Worm (Caenorhabditis elegans): ENCODE measurements around the gene F35D11.3.

F35D11.3 gene

DNA sequence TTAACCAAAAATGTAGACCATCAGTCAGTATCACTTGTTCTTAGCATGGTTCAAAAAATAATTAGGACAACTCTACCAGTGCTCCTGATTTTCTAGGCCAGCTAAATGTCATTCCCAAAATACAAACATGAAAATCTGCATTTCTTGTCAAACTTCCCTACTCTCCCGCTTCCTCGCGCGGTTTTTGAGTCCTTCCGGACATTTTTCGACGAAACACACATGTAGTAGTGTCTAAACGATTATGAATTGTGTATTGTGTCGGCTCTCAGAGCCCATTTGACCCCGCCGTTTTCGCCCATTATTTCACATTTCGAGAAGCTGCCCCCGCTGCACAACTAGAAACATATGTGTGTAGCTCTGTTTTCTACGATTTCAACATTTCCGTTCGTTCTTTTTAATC lies 18.4 kb downstream of the F35D11.3 start, which contains the start of gene F35D11.1:
Gene F35D11.1 (plus strand): TSS at position 301 of the 400 bp plus-strand sequence.
- TF ChIP-seq tag-97 (GFP tag; IDR thresholded peaks at IDR 0.05) (no peak), dve-1 (tag; optimal IDR thresholded peaks at IDR 0.05; ENCODE audit: insufficient read depth) (no peak), nhr-42 (GFP tag; IDR thresholded peaks at IDR 0.05) (no peak)

DNA sequence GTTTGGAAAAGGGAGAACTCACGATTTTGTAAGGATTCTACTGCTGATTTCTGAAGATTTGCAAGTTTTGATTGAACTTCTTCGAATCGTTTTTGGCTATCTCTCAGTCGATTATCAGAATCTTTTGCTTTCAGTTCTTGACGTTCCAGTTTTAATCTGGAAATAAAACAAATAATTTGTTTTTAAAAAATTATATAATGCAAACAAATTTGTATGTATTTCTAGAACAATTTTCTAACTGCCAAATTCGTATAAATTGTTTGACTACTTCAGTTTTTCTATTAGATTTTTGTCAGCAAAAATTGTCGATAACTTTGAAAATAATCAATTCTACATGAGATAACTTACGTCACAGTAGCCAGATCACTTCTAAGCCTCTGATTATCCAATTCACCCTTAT lies 23.3 kb downstream of the F35D11.3 start:
- TF ChIP-seq nhr-42 (GFP tag; IDR thresholded peaks at IDR 0.05) (no peak), unc-62 (GFP tag; optimal IDR thresholded peaks at IDR 0.05 in 1 of 2) (peak in 1 of 2 experiments; percentile 90), unc-62 (tag; optimal IDR thresholded peaks at IDR 0.05) (no peak), nhr-25 (tag; optimal IDR thresholded peaks at IDR 0.05; ENCODE audit: borderline replicate concordance, insufficient read depth) (no peak)

DNA sequence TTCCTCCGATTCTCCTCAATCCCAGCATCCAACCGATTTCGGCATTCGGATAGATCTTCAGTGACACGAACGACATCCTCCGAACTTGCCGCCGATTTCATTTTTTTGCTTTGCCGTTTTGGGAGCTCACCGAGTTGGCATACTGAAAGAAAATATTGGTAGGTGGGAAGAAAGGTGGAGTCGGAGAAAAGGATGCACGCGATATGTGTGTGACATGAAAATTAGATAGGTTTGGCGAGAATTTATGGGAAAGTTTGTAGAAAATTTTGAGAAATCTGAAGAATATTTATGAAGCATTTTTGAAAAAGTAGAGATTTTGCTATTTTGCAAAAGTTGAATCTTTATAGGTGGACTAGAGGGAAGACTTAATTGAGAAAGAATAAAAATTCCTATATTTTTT lies 30.1 kb downstream of the F35D11.3 start, which contains the start of gene che-10:
Gene che-10 (minus strand): TSS at position 101 of the 400 bp plus-strand sequence.
- TF ChIP-seq lim-7 (GFP tag; IDR thresholded peaks at IDR 0.05) = no peak

DNA sequence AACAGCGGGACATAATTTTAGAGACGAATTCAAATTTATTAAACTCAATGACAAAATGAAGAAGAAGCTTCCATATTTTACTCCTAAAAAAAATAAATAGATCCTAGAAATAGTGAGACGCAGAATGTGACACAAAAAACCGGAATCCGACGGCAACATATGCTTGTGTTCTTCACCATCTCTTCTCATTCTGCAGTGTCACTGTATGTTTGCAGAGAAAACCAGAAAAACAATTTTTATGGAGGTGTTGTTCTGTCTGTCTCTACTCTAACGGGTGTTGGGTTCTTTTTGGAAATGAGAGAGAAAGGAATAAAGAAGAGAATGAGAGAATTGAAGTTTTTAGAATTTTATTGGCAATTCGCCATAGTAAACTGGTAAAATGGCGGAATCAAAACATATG lies 30.7 kb downstream of the F35D11.3 start:
- peak; percentile 15 for TF ChIP-seq aha-1 (tag)
- TF ChIP-seq egl-27 (tag; optimal IDR thresholded peaks at IDR 0.05) = no peak
- no peak for TF ChIP-seq daf-16 (GFP tag; optimal IDR thresholded peaks at IDR 0.05)
- peak; percentile 74 for TF ChIP-seq daf-16 (tag; optimal IDR thresholded peaks at IDR 0.05)
- TF ChIP-seq nhr-28 (tag; optimal IDR thresholded peaks at IDR 0.05) = peak; percentile 49

DNA sequence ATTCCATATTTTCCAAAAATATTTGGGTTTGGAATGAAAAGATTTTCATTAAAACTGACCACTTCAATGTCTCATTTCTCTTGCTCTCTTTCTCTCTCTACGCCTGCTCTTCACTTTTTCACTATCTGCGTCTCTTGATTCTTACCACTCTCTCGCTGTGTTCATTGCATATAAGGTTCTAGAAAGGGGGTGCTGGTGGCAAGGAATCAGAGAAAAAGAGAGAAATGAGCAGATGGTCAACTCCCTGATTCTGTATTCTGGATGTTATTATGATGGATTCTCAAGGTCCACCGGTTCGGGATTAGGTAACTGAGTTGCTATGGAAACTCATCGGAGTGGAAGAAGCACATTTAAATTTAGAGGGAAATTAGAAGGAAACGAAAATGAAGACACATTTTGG lies 32.6 kb downstream of the F35D11.3 start:
- TF ChIP-seq aha-1 (tag) (no peak), nhr-11 (tag; optimal IDR thresholded peaks at IDR 0.05) (no peak)

DNA sequence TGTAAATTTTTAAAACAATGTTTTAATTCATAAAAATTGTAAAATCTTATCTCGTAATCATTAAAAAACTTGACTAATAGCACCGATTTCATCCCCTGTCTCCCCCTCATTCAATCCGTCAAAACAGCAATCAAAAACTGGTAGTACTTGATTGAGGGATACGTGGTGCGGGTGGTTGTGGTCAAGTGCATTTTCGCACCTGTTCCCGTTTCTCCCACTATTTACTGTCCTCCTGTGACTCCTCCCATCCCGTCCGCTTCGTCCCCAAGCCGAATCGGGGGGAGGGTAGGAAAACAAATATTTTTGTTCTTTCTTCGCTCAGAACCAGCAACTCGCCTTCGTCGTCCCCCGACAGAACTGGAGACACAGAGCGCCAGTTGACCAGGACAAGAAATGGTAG lies 40.6 kb downstream of the F35D11.3 start, which contains the start of gene lgc-27:
Gene lgc-27 (plus strand): TSS at position 301 of the 400 bp plus-strand sequence.
- TF ChIP-seq nhr-6 (tag; optimal IDR thresholded peaks at IDR 0.05) (no peak), ctbp-1 (GFP tag; IDR thresholded peaks at IDR 0.05) (no peak), lin-13 (GFP tag; optimal IDR thresholded peaks at IDR 0.05) (no peak), Y48G9A.11 (GFP tag; IDR thresholded peaks at IDR 0.05) (no peak), unc-39 (tag; optimal IDR thresholded peaks at IDR 0.05) (no peak), ceh-62 (tag; optimal IDR thresholded peaks at IDR 0.05) (no peak), nhr-102 (tag; optimal IDR thresholded peaks at IDR 0.05) (no peak), aha-1 (tag) (no peak), Y105C5A.15 (GFP tag; IDR thresholded peaks at IDR 0.05) (no peak), T26A8.4 (GFP tag; IDR thresholded peaks at IDR 0.05) (no peak), nhr-41 (GFP tag; IDR thresholded peaks at IDR 0.05) (no peak), ZK546.5 (tag; optimal IDR thresholded peaks at IDR 0.05) (no peak)

DNA sequence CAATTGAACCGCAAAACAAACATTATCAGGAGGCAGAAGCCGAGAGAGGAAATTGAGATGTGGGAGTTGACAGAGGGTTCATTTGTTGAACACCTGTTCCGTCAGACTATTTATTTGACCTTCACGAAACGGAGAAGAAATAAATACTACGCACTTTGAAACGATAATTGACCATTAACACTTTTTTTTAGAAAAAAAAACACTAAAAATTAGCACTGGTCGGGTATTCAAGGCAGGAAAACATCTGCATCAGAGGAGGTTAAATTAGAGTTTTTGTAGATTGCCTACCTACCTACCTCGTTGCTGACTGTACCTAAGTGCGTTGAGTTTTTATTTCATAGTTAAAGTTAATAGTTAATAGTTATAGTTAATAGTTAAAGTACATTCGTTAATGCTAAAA lies 41.9 kb downstream of the F35D11.3 start:
- peak in 1 of 2 experiments; percentile 97 for TF ChIP-seq unc-62 (GFP tag; optimal IDR thresholded peaks at IDR 0.05 in 1 of 2)
- TF ChIP-seq unc-62 (tag; optimal IDR thresholded peaks at IDR 0.05) = no peak
- no peak for TF ChIP-seq ceh-62 (tag; optimal IDR thresholded peaks at IDR 0.05)

DNA sequence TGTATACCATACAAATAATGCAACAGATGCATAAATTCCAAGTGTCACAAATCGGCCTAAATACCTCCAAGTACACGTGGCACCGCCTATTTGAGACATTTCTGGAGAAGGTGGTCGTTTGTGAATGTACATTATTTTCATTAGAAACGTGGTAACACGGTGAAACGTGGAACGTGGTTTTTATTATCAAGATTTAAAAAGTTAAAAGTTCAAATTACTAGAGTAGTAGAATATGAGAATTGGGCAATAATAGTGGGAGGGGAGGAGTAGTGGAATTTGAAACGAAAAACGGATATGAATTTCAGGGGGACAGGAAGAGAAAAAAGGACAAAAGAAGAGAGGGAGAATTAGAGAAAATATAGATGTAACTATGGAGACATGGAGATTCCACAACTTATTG lies 47.7 kb downstream of the F35D11.3 start, which contains the start of gene fut-6:
Gene fut-6 (minus strand): TSS at position 101 of the 400 bp plus-strand sequence.
- TF ChIP-seq zip-11 (GFP tag; IDR thresholded peaks at IDR 0.05) = no peak
- TF ChIP-seq F26F4.8 (GFP tag; conservative IDR thresholded peaks at IDR 0.05) = no peak

DNA sequence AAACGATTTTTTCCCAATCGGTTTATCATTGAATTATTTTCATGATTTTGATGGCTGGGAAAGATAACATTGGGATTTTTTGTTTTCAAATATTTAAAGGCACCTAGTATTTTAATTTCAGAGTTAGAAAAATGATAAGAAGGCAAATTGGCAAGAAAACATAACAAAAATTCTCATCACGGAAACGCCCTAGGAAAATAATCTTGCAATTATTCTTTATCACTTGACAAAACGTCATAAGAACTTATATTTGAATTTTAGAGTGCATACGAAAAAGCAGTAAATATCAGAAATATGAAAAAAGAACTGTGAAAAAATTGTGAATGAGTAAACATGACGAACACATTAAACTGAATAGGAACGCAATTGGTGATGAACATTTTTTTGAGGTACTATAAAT lies 49.2 kb downstream of the F35D11.3 start:
- TF ChIP-seq ZK546.5 (tag; optimal IDR thresholded peaks at IDR 0.05) (no peak), daf-16 (GFP tag; optimal IDR thresholded peaks at IDR 0.05) (no peak), daf-16 (tag; optimal IDR thresholded peaks at IDR 0.05) (peak; percentile 83)
